Fruit fly (Drosophila melanogaster) whole organism: Measurements from ENCODE around the gene RpL37-1.

Experiments used
- CG8478 ChIP-seq: fragments of >200 bp; optimal IDR thresholded peaks from 2 replicates; lab custom pipeline; 2018; ENCODE audit warnings: inconsistent platforms
- Dll ChIP-seq: fragments of >200 bp; optimal IDR thresholded peaks from 2 replicates; lab custom pipeline; 2017
- EcR ChIP-seq, 2 experiments: fragments of >200 bp; optimal IDR thresholded peaks; 2 replicates each; lab custom pipeline; 2017; ENCODE audit warnings: missing biosample characterization in 2 of 2, missing genetic modification characterization in 2 of 2, missing genetic modification reagents in 2 of 2
- pan ChIP-seq: fragments of >200 bp; optimal IDR thresholded peaks from 2 replicates; lab custom pipeline; 2017
- psq ChIP-seq: fragments of >200 bp; optimal IDR thresholded peaks from 2 replicates; lab custom pipeline; 2017
- usp ChIP-seq: fragments of >200 bp; optimal IDR thresholded peaks from 2 replicates; lab custom pipeline; 2017; ENCODE audit warnings: missing biosample characterization, missing genetic modification characterization, mixed read lengths

The RpL37-1 gene

DNA sequence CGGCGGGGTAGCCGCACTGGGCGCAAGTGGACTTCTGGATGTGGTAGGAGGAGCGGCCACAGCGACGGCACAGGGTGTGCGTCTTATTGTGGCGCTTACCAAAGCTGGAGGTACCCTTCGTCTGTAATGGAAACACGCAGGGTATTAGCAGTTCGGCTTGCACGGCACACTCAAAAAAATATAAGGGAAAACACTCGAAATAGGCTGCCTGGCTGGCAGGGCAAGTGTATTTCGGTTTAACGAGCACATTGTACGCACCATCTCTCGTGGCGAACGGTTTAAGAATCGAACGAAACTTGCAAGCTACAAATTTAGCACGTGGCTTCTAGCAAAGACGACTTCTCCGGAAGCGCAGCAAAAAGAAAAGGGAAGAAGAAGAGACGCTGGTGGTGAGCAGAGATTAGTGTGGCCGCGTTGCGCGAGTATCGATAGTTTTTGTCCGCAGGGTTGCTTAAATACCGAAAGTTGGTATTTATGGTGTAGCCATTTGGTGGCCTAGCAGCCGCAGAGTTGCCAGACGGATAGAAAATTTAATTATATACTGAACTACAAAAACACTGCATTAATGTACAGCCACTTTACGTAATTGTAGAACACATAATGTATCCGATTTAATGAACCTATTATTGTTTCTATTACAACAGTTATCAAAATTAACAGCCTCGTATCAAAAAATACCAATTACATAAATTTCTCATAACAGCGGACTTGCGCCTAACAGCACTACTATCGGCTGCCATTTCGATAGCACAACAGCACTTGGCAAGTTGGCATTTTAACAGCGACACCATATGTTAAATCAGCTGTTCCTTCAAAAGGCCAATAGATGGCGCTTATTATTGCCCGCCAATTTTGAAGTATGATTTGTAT is at the start of gene RpL37-1:
Gene RpL37-1 (minus strand): TSS at position 374 of the 870 bp plus-strand sequence.
- TF ChIP-seq psq (lab: Kevin White, UChicago), result no peak
- no peak for TF ChIP-seq Dll (lab: Kevin White, UChicago)
- TF ChIP-seq EcR (GFP tag; optimal IDR thresholded peaks at IDR 0.05; lab: Kevin White, UChicago), result no peak
- TF ChIP-seq pan (lab: Kevin White, UChicago), result no peak
- TF ChIP-seq CG8478, result no peak
- TF ChIP-seq usp (GFP tag; lab: Kevin White, UChicago), result no peak

DNA sequence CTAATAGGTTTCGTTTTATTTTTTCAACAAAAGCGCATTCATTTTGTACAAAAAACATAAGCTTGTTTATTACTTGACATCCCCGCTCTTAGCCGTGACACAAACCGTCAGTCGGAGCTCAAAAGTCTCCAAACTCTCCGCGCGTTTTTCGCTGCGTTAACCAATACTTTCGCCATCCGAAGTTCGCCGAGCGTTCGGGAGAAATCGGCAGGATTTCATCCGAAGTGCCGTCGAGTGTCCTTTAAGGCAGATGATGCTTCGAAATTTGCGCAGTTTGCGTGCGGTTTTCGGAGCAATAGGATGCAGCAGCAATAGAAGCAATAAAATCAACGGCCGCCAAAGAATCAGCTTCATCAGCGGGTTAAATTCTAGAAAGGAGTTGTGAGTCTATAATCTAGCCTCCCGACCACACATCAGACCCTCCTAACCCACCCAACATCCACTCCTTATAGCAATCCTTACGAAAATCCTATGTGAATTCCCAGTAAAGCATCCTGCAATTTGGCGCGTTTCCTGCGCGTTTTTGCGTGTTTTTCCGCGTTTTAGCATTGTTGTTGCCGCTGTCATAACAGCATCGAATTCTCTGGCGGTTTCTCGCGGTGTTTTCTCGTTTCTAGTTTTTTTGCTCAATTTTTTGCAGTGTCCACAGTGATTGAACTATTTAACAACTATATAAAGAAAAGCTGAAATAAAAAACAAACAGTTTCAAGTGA is 36.2 kb upstream of the RpL37-1 start, which contains the start of gene CG43737:
Gene CG43737 (plus strand): TSS at position 271 of the 713 bp plus-strand sequence.
- no peak for TF ChIP-seq Dll (lab: Kevin White, UChicago)
- TF ChIP-seq CG8478, result no peak
- TF ChIP-seq psq (lab: Kevin White, UChicago), result no peak
- TF ChIP-seq usp (GFP tag; lab: Kevin White, UChicago), result no peak
- TF ChIP-seq pan (lab: Kevin White, UChicago), result no peak

DNA sequence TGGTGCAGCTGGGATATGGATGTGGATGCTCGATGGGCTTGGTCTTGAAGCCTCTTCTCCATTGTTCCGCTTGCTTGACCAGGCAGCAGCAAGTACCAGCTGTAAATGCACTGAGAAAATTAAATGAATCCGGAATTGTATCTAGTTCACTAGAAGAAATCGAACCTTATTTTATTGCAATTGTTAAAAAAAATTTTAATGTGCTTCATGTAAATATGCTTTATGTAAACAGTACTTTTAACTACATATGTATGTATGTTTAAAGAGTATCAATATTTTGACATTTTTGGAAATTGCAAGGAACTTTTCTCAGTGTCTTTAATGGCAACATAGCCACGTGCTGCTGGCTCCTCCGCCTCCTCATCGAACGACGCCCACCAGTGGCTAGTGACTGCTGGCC is 25.7 kb upstream of the RpL37-1 start:
- TF ChIP-seq Dll (lab: Kevin White, UChicago) (no peak), usp (GFP tag; lab: Kevin White, UChicago) (no peak), pan (lab: Kevin White, UChicago) (no peak), psq (lab: Kevin White, UChicago) (no peak), EcR (GFP tag; optimal IDR thresholded peaks at IDR 0.05; lab: Kevin White, UChicago) (no peak), CG8478 (no peak)

DNA sequence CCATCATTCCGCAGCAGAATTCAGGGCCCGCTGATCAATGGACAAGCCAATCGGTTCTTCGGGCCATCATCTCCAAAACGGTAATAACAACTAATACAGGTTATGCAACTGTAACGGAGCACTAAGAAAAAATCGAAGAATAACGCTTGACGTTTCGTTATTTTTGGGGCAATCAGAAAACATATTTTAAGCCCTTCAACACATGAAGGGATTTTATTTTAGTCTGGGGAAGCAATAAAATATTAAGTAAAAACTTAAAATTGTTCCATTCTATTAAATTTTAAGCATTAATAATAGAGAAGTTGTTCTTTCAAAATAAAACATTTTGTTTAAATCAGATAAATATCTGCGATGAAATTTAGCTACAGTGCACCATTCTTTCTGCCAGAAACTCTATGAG is 24.2 kb upstream of the RpL37-1 start:
- TF ChIP-seq EcR (GFP tag; optimal IDR thresholded peaks at IDR 0.05; lab: Kevin White, UChicago), result no peak
- no peak for TF ChIP-seq pan (lab: Kevin White, UChicago)
- no peak for TF ChIP-seq Dll (lab: Kevin White, UChicago)
- TF ChIP-seq usp (GFP tag; lab: Kevin White, UChicago), result no peak
- no peak for TF ChIP-seq psq (lab: Kevin White, UChicago)
- no peak for TF ChIP-seq CG8478

DNA sequence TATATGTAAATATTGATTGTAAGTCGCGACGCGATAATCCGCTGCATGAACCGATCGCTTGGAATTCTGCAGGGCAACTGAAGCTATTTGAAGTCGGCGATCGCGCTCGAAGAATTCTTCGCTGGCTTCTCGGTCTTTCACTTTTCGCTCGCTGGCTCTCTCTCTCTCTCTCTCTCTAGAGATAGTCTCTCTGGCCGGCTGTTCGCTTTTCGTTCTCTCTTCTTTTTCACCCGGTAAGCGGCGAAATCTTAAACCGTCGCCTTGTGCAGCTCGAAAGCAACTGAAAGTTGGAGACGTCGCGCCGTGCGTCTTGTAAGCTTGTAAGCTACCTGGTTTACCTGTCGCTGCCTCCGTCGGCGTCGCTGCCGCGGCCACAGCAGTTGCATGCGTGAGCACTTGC is 23.8 kb upstream of the RpL37-1 start, which contains the start of gene CG9095:
Gene CG9095 (minus strand): TSS at position 285 of the 400 bp plus-strand sequence.
- TF ChIP-seq usp (GFP tag; lab: Kevin White, UChicago) (no peak), psq (lab: Kevin White, UChicago) (no peak), EcR (GFP tag; optimal IDR thresholded peaks at IDR 0.05; lab: Kevin White, UChicago) (no peak), CG8478 (no peak), pan (lab: Kevin White, UChicago) (no peak), Dll (lab: Kevin White, UChicago) (no peak)

DNA sequence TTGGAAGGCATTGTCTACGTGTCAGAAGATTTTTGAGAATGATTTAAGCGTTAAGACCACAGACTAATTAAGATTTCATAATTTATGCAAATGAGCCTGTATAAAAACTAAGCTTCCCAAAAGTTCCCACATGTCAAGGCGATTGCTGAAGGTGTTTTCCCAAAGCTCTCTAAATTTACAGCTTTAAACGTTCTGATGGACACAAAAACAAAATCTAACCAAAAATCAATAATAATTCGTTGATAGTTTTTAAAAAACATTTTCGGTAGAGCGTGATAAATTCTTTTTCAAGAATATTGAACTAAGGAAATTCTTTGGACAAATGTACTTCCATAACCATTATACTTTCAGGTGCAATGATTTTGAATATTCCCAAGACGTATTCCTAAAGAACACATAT is 22.9 kb upstream of the RpL37-1 start:
- TF ChIP-seq Dll (lab: Kevin White, UChicago) (no peak), CG8478 (no peak), EcR (GFP tag; optimal IDR thresholded peaks at IDR 0.05; lab: Kevin White, UChicago) (no peak), usp (GFP tag; lab: Kevin White, UChicago) (no peak), psq (lab: Kevin White, UChicago) (no peak), pan (lab: Kevin White, UChicago) (no peak)

DNA sequence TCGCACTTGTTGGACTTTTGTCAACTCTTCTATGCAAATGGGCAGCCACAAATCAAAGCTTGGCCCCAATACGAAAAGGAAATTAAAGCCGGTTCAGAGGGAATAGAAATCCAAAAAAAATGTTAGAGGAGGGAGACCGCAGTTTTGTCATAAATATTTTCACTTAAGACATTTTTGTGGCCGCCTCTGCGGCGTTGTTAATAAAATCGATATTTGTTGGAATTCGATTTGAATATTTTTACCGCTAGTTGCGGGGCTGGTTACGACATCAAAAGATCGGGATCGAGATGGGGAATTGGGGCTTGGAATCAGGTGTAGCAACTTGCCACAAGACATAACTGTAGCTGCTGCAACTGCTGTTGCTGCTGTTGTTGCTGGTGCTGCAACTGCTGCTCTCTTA is 18.1 kb upstream of the RpL37-1 start:
- TF ChIP-seq pan (lab: Kevin White, UChicago) (no peak), Dll (lab: Kevin White, UChicago) (no peak)

DNA sequence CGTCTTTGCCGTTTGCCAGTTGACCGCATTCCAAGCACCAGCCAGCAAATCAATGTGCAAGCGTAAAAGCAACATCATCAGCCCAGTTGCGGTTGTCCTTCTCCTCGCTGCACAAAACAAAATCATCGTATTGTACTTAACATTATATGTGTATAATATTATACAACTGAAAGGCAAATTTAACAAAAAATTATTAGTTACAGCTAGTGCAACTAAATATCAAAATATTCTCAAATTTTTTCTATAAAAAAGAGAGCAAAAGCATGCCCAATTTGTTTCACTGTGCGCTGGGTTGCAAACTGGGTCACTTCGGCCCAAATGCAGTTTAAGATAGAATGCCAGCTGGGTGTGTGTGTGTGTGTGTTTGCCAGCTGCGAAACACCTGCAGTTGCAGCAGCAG is 17.1 kb upstream of the RpL37-1 start:
- TF ChIP-seq psq (lab: Kevin White, UChicago) (no peak), pan (lab: Kevin White, UChicago) (no peak), Dll (lab: Kevin White, UChicago) (no peak), EcR (GFP tag; optimal IDR thresholded peaks at IDR 0.05; lab: Kevin White, UChicago) (no peak), usp (GFP tag; lab: Kevin White, UChicago) (no peak), CG8478 (no peak)

DNA sequence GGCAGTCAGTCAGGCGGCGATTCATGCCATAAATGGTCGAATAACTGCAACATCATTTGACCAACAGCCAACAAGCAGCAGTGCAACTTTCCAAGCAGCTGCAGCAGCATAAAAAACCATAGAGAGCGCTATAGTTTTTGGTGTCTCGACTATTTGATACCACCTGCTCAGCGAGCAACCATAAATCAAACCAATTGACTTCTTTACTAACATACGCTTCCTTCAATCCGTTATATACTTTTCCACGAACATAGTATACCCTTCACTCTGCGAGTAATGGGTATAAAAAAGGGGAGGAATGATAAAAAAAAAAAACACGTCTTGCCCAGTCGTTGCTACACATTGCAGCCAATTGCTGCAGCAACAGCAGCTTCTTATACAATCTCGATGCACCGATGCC is 12.9 kb upstream of the RpL37-1 start:
- TF ChIP-seq CG8478, result no peak
- TF ChIP-seq Dll (lab: Kevin White, UChicago), result no peak
- TF ChIP-seq usp (GFP tag; lab: Kevin White, UChicago), result no peak

DNA sequence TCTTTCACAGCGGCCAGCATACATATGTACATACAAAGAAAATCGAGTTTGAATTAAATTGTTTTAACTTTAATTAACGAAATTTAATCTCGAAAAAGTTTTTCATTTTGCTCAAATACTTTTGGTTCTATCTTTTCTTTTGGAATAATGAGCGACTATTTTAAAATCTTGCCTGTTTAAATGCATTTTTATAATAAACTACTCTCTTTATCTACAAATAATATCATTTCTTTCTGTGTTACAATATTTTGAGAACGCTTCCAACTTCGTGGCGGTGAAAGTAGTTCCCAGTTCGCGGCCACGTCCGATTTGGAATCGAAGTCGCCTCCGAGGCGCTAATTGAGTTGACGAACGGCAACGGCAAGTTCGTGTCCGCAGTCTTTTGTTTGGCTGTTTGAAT is 11.1 kb upstream of the RpL37-1 start:
- no peak for TF ChIP-seq Dll (lab: Kevin White, UChicago)
- TF ChIP-seq psq (lab: Kevin White, UChicago), result no peak
- TF ChIP-seq usp (GFP tag; lab: Kevin White, UChicago), result no peak
- TF ChIP-seq CG8478, result no peak
- no peak for TF ChIP-seq pan (lab: Kevin White, UChicago)
- TF ChIP-seq EcR (GFP tag; optimal IDR thresholded peaks at IDR 0.05; lab: Kevin White, UChicago), result no peak

DNA sequence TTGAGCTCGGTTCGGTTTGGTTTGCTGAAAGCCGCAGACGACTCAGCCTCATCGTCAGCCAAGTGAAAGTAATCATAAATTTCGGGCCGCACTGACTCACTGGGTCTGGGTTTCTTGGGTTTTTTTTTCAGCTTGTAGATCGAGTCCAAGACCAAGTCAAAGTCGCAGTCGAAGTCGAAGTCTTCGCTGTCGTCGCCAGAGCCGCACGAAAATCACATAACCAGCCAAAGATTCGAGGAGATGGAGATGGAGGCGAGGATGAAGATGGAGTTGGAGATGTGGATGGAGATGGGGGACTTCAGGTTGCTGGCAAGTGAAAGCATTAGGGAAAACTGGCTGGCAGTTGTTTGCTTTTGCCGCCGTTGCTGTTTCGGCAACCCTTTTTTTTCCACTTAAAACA is 7.9 kb upstream of the RpL37-1 start:
- TF ChIP-seq Dll (lab: Kevin White, UChicago) (no peak), psq (lab: Kevin White, UChicago) (no peak), usp (GFP tag; lab: Kevin White, UChicago) (no peak), CG8478 (no peak), pan (lab: Kevin White, UChicago) (no peak)
